Worm (Caenorhabditis elegans) whole organism, mixed stage, embryonic: Measurements from ENCODE around the gene Y50D4A.4.
A peak's percentile ranks its signal among the peaks of the same experiment; 100 is the strongest.

Experiments
- M03D4.4 ChIP-seq: sonication (generic microtip); optimal IDR thresholded peaks from 2 replicates; lab custom pipeline; 2017; ENCODE audit warnings: mild to moderate bottlenecking, missing genetic modification characterization, missing compliant biosample characterization
- bed-3 ChIP-seq: fragments of 200-800 bp; sonication (Bioruptor generic); optimal IDR thresholded peaks from 3 replicates; lab custom pipeline; 2018; ENCODE audit warnings: mild to moderate bottlenecking, missing genetic modification characterization, moderate library complexity, missing compliant biosample characterization
- blmp-1 ChIP-seq: fragments of 150-350 bp; optimal IDR thresholded peaks from 2 replicates; lab custom pipeline; 2014; ENCODE audit warnings: missing biosample characterization, missing genetic modification characterization
- ceh-39 ChIP-seq: fragments of 150-350 bp; optimal IDR thresholded peaks from 2 replicates; lab custom pipeline; 2014; ENCODE audit warnings: missing biosample characterization, missing genetic modification characterization
- ceh-43 ChIP-seq: fragments of 200-800 bp; sonication (Bioruptor generic); optimal IDR thresholded peaks from 2 replicates; lab custom pipeline; 2018; ENCODE audit warnings: mild to moderate bottlenecking, missing genetic modification characterization, moderate library complexity, missing compliant biosample characterization
- ceh-83 ChIP-seq: fragments of 200-800 bp; sonication (Bioruptor generic); optimal IDR thresholded peaks from 2 replicates; lab custom pipeline; 2018; ENCODE audit warnings: mild to moderate bottlenecking, missing genetic modification characterization, missing compliant biosample characterization
- ces-1 ChIP-seq: fragments of 150-350 bp; optimal IDR thresholded peaks from 2 replicates; lab custom pipeline; 2014; ENCODE audit warnings: missing biosample characterization, missing genetic modification reagents, missing genetic modification characterization
- cnd-1 ChIP-seq: fragments of 200-800 bp; sonication (Bioruptor generic); optimal IDR thresholded peaks from 2 replicates; lab custom pipeline; 2018; ENCODE audit warnings: mild to moderate bottlenecking, missing genetic modification characterization, missing compliant biosample characterization
- drap-1 ChIP-seq: fragments of 200-800 bp; sonication (Bioruptor generic); optimal IDR thresholded peaks from 3 replicates; lab custom pipeline; 2018; ENCODE audit warnings: mild to moderate bottlenecking, missing genetic modification characterization, missing compliant biosample characterization
- elt-1 ChIP-seq: sonication (generic microtip); optimal IDR thresholded peaks from 2 replicates; lab custom pipeline; 2017; ENCODE audit warnings: missing genetic modification characterization, mild to moderate bottlenecking, missing compliant biosample characterization, antibody characterized with exemption, moderate library complexity, borderline replicate concordance; ENCODE audit not compliant: insufficient read depth
- elt-3 ChIP-seq: fragments of 150-350 bp; optimal IDR thresholded peaks from 2 replicates; lab custom pipeline; 2014; ENCODE audit warnings: missing biosample characterization, missing genetic modification characterization
- flh-1 ChIP-seq: fragments of 200-800 bp; sonication (Bioruptor generic); optimal IDR thresholded peaks from 2 replicates; lab custom pipeline; 2018; ENCODE audit warnings: mild to moderate bottlenecking, missing genetic modification characterization, moderate library complexity, missing compliant biosample characterization
- ham-2 ChIP-seq: fragments of 200-800 bp; sonication (Bioruptor generic); optimal IDR thresholded peaks from 2 replicates; lab custom pipeline; 2018; ENCODE audit warnings: mild to moderate bottlenecking, missing genetic modification characterization, missing compliant biosample characterization
- hlh-1 ChIP-seq: fragments of 150-350 bp; optimal IDR thresholded peaks from 2 replicates; lab custom pipeline; 2014; ENCODE audit warnings: missing biosample characterization, missing genetic modification reagents, missing genetic modification characterization
- lin-13 ChIP-seq: fragments of 150-350 bp; optimal IDR thresholded peaks from 2 replicates; lab custom pipeline; 2014; ENCODE audit warnings: missing biosample characterization, missing genetic modification characterization
- lin-32 ChIP-seq: fragments of 200-800 bp; sonication (Bioruptor generic); optimal IDR thresholded peaks from 2 replicates; lab custom pipeline; 2018; ENCODE audit warnings: mild to moderate bottlenecking, missing genetic modification characterization, missing compliant biosample characterization
- lsy-2 ChIP-seq: fragments of 150-350 bp; optimal IDR thresholded peaks from 2 replicates; lab custom pipeline; 2014; ENCODE audit warnings: missing biosample characterization, missing genetic modification characterization
- mab-5 ChIP-seq: fragments of 150-350 bp; optimal IDR thresholded peaks from 2 replicates; lab custom pipeline; 2014; ENCODE audit warnings: missing biosample characterization, missing genetic modification characterization
- mep-1 ChIP-seq: fragments of 150-350 bp; optimal IDR thresholded peaks from 2 replicates; lab custom pipeline; 2017; ENCODE audit warnings: missing biosample characterization, missing genetic modification reagents, missing genetic modification characterization, inconsistent platforms
- mls-2 ChIP-seq: sonication (generic microtip); optimal IDR thresholded peaks from 2 replicates; lab custom pipeline; 2016; ENCODE audit warnings: mild to moderate bottlenecking, missing genetic modification characterization, moderate library complexity, missing compliant biosample characterization
- nhr-12 ChIP-seq: fragments of 150-350 bp; optimal IDR thresholded peaks from 2 replicates; lab custom pipeline; 2014; ENCODE audit warnings: missing biosample characterization, missing genetic modification characterization
- nhr-2 ChIP-seq: fragments of 150-350 bp; optimal IDR thresholded peaks from 2 replicates; lab custom pipeline; 2014; ENCODE audit warnings: missing biosample characterization, missing genetic modification characterization
- nhr-237 ChIP-seq: fragments of 150-350 bp; optimal IDR thresholded peaks from 2 replicates; lab custom pipeline; 2014; ENCODE audit warnings: missing biosample characterization, missing genetic modification characterization
- nhr-28 ChIP-seq: fragments of 150-350 bp; optimal IDR thresholded peaks from 2 replicates; lab custom pipeline; 2014; ENCODE audit warnings: missing biosample characterization, missing genetic modification characterization
- nhr-76 ChIP-seq: sonication (generic microtip); optimal IDR thresholded peaks from 2 replicates; lab custom pipeline; 2017; ENCODE audit warnings: missing biosample characterization, missing genetic modification characterization
- pha-4 ChIP-seq: fragments of 150-350 bp; optimal IDR thresholded peaks from 2 replicates; lab custom pipeline; 2018; ENCODE audit warnings: missing biosample characterization, missing genetic modification reagents, missing genetic modification characterization
- sem-2 ChIP-seq: fragments of 200-800 bp; sonication (Bioruptor generic); optimal IDR thresholded peaks from 2 replicates; lab custom pipeline; 2018; ENCODE audit warnings: mild to moderate bottlenecking, missing genetic modification characterization, missing compliant biosample characterization
- snpc-4 ChIP-seq: fragments of 150-350 bp; optimal IDR thresholded peaks from 2 replicates; lab custom pipeline; 2014; ENCODE audit warnings: missing biosample characterization, missing genetic modification characterization
- sptf-1 ChIP-seq: sonication (generic microtip); optimal IDR thresholded peaks from 2 replicates; lab custom pipeline; 2017; ENCODE audit warnings: mild to moderate bottlenecking, missing genetic modification characterization, moderate library complexity, missing compliant biosample characterization
- tbx-8 ChIP-seq: fragments of 200-800 bp; sonication (Bioruptor generic); optimal IDR thresholded peaks from 2 replicates; lab custom pipeline; 2018; ENCODE audit warnings: mild to moderate bottlenecking, missing genetic modification characterization, moderate library complexity, missing compliant biosample characterization
- unc-120 ChIP-seq: sonication (generic microtip); optimal IDR thresholded peaks from 2 replicates; lab custom pipeline; 2017; ENCODE audit warnings: missing genetic modification characterization, missing compliant biosample characterization; ENCODE audit not compliant: poor library complexity, severe bottlenecking
- unc-39 ChIP-seq: fragments of 150-350 bp; optimal IDR thresholded peaks from 2 replicates; lab custom pipeline; 2014; ENCODE audit warnings: missing biosample characterization, missing genetic modification characterization
- unc-62 ChIP-seq: fragments of 150-350 bp; optimal IDR thresholded peaks from 2 replicates; lab custom pipeline; 2014; ENCODE audit warnings: missing biosample characterization, missing genetic modification reagents, missing genetic modification characterization
- zip-8 ChIP-seq: fragments of 150-350 bp; optimal IDR thresholded peaks from 2 replicates; lab custom pipeline; 2014; ENCODE audit warnings: missing biosample characterization, missing genetic modification characterization
- ztf-11 ChIP-seq: fragments of 150-350 bp; optimal IDR thresholded peaks from 2 replicates; lab custom pipeline; 2014; ENCODE audit warnings: missing biosample characterization, missing genetic modification characterization

Gene Y50D4A.4

ce11 chrV:1153387-1153786 is 42.5 kb downstream of the Y50D4A.4 start:
- TF ChIP-seq mep-1 (tag; lab: Kevin White, UChicago): no peak
- TF ChIP-seq drap-1 (GFP tag; lab: Kevin White, UChicago): no peak
- TF ChIP-seq ceh-39 (tag; lab: Kevin White, UChicago): no peak
- no peak for TF ChIP-seq nhr-2 (tag; lab: Kevin White, UChicago)
- TF ChIP-seq pha-4 (tag; lab: Kevin White, UChicago): no peak

DNA sequence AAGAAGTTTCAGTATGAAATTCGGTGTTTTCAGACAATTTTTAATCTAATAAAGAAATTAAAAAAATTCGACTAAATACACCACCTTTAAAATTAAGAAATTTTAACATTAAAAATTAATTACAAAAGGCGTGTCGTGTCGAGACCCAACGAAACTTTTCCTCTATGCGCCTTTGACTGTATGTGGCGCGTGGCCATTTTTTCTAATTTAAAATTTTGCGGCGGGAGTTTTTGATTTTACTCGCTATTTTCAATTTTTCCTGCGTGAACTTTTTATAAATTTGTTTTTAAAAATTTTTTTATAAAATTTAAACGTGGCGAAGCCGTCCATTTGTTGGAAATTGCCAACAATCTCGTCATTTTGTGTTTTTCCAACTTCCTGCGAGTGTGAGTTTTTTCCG is 43.2 kb downstream of the Y50D4A.4 start:
- TF ChIP-seq drap-1 (GFP tag; lab: Kevin White, UChicago) (no peak), mep-1 (tag; lab: Kevin White, UChicago) (no peak), unc-39 (tag; lab: Kevin White, UChicago) (no peak), sptf-1 (tag; lab: Kevin White, UChicago) (no peak), nhr-76 (tag; lab: Kevin White, UChicago) (no peak), pha-4 (tag; lab: Kevin White, UChicago) (no peak), ces-1 (GFP tag; lab: Kevin White, UChicago) (no peak), ceh-43 (GFP tag; lab: Kevin White, UChicago) (no peak), snpc-4 (tag; lab: Kevin White, UChicago) (no peak), ceh-39 (tag; lab: Kevin White, UChicago) (no peak), tbx-8 (GFP tag; lab: Kevin White, UChicago) (no peak), ceh-83 (no peak), nhr-28 (tag; lab: Kevin White, UChicago) (no peak), mab-5 (tag; lab: Kevin White, UChicago) (no peak), flh-1 (GFP tag; lab: Kevin White, UChicago) (no peak), blmp-1 (tag; lab: Kevin White, UChicago) (no peak), lin-13 (no peak), hlh-1 (no peak), M03D4.4 (no peak)

ce11 chrV:1151830-1152229 is 44.1 kb downstream of the Y50D4A.4 start:
- TF ChIP-seq snpc-4 (tag; lab: Kevin White, UChicago): no peak
- TF ChIP-seq hlh-1: peak; percentile 68

ce11 chrV:1151324-1151742 is 44.6 kb downstream of the Y50D4A.4 start:
- TF ChIP-seq hlh-1 (peak; percentile 82), mab-5 (tag; lab: Kevin White, UChicago) (peak; percentile 87), nhr-28 (tag; lab: Kevin White, UChicago) (peak; percentile 23), zip-8 (peak; percentile 93), sptf-1 (tag; lab: Kevin White, UChicago) (peak; percentile 94), flh-1 (GFP tag; lab: Kevin White, UChicago) (peak; percentile 60), elt-1 (tag; lab: Kevin White, UChicago) (peak; percentile 54), unc-120 (tag; lab: Kevin White, UChicago) (peak; percentile 85), lin-13 (peak; percentile 94), nhr-76 (tag; lab: Kevin White, UChicago) (no peak), unc-39 (tag; lab: Kevin White, UChicago) (peak; percentile 56), M03D4.4 (peak; percentile 82), mep-1 (tag; lab: Kevin White, UChicago) (peak; percentile 89), blmp-1 (tag; lab: Kevin White, UChicago) (peak; percentile 3), nhr-12 (peak; percentile 19), ceh-83 (peak; percentile 66), tbx-8 (GFP tag; lab: Kevin White, UChicago) (peak; percentile 50), bed-3 (GFP tag; lab: Kevin White, UChicago) (peak; percentile 57), sem-2 (GFP tag; lab: Kevin White, UChicago) (no peak), drap-1 (GFP tag; lab: Kevin White, UChicago) (peak; percentile 84), cnd-1 (tag; lab: Kevin White, UChicago) (peak; percentile 83), lin-32 (GFP tag; lab: Kevin White, UChicago) (no peak), pha-4 (tag; lab: Kevin White, UChicago) (peak; percentile 79), mls-2 (tag; lab: Kevin White, UChicago) (peak; percentile 90), ztf-11 (tag; lab: Kevin White, UChicago) (peak; percentile 98), unc-62 (GFP tag; lab: Kevin White, UChicago) (peak; percentile 91), lsy-2 (tag; lab: Kevin White, UChicago) (peak; percentile 84), elt-3 (tag; lab: Kevin White, UChicago) (no peak), ces-1 (GFP tag; lab: Kevin White, UChicago) (peak; percentile 87), nhr-237 (peak; percentile 84), ceh-39 (tag; lab: Kevin White, UChicago) (peak; percentile 84), ceh-43 (GFP tag; lab: Kevin White, UChicago) (peak; percentile 70), snpc-4 (tag; lab: Kevin White, UChicago) (no peak), nhr-2 (tag; lab: Kevin White, UChicago) (no peak), ham-2 (GFP tag; lab: Kevin White, UChicago) (peak; percentile 90)
- TF ChIP-seq, all 35 proteins: peak for 29
